Fruit fly (Drosophila melanogaster): Measurements from ENCODE around the gene CG14982.

Gene CG14982

dm6 chr3L:3977622-3978355 lies 35.3 kb downstream of the CG14982 start:
- TF ChIP-seq Hr96 (GFP tag; optimal IDR thresholded peaks at IDR 0.05) (no peak), pad (GFP tag; optimal IDR thresholded peaks at IDR 0.05) (no peak), tj (GFP tag; optimal IDR thresholded peaks at IDR 0.05) (no peak), CG7045 (GFP tag; optimal IDR thresholded peaks at IDR 0.05) (no peak), toe (GFP tag; optimal IDR thresholded peaks at IDR 0.05) (no peak), CG12768 (GFP tag; optimal IDR thresholded peaks at IDR 0.05) (no peak), CG14711 (tag; optimal IDR thresholded peaks at IDR 0.05) (no peak)

dm6 chr3L:3978762-3979516 lies 36.4 kb downstream of the CG14982 start:
- TF ChIP-seq CG5204 (GFP tag; optimal IDR thresholded peaks at IDR 0.05) (no peak), cic (GFP tag; optimal IDR thresholded peaks at IDR 0.05) (no peak), Hr96 (GFP tag; optimal IDR thresholded peaks at IDR 0.05) (no peak), Crg-1 (GFP tag; optimal IDR thresholded peaks at IDR 0.05) (no peak), CG12768 (GFP tag; optimal IDR thresholded peaks at IDR 0.05) (no peak), bab1 (GFP tag; optimal IDR thresholded peaks at IDR 0.05) (no peak), pad (GFP tag; optimal IDR thresholded peaks at IDR 0.05) (no peak), ovo (GFP tag; optimal IDR thresholded peaks at IDR 0.05) (no peak), CG1620 (GFP tag; optimal IDR thresholded peaks at IDR 0.05) (no peak), Mnt (GFP tag; optimal IDR thresholded peaks at IDR 0.05) (no peak), CG14711 (tag; optimal IDR thresholded peaks at IDR 0.05) (no peak), kay (GFP tag; ENCODE audit: borderline replicate concordance) (no peak), tj (GFP tag; optimal IDR thresholded peaks at IDR 0.05) (no peak), CG7045 (GFP tag; optimal IDR thresholded peaks at IDR 0.05) (no peak)

dm6 chr3L:3980027-3980426 lies 37.5 kb downstream of the CG14982 start:
- TF ChIP-seq Hr96 (GFP tag; optimal IDR thresholded peaks at IDR 0.05) (no peak), Clk (GFP tag; optimal IDR thresholded peaks at IDR 0.05) (no peak), CG11617 (GFP tag; optimal IDR thresholded peaks at IDR 0.05) (no peak), CG33017 (tag; optimal IDR thresholded peaks at IDR 0.05) (no peak), cic (GFP tag; optimal IDR thresholded peaks at IDR 0.05) (no peak), pad (GFP tag; optimal IDR thresholded peaks at IDR 0.05) (no peak), tj (GFP tag; optimal IDR thresholded peaks at IDR 0.05) (no peak), kay (GFP tag; ENCODE audit: borderline replicate concordance) (no peak), toe (GFP tag; optimal IDR thresholded peaks at IDR 0.05) (no peak), CG14711 (tag; optimal IDR thresholded peaks at IDR 0.05) (no peak), ovo (GFP tag; optimal IDR thresholded peaks at IDR 0.05) (no peak), Crg-1 (GFP tag; optimal IDR thresholded peaks at IDR 0.05) (no peak), CG7101 (tag; optimal IDR thresholded peaks at IDR 0.05) (no peak), bab1 (GFP tag; optimal IDR thresholded peaks at IDR 0.05) (no peak), CG1620 (GFP tag; optimal IDR thresholded peaks at IDR 0.05) (no peak), CG5204 (GFP tag; optimal IDR thresholded peaks at IDR 0.05) (no peak), Mnt (GFP tag; optimal IDR thresholded peaks at IDR 0.05) (no peak), CG12768 (GFP tag; optimal IDR thresholded peaks at IDR 0.05) (no peak), cnc (optimal IDR thresholded peaks at IDR 0.05) (no peak), CG7045 (GFP tag; optimal IDR thresholded peaks at IDR 0.05) (no peak)

dm6 chr3L:3983466-3983946 lies 41.0 kb downstream of the CG14982 start, which contains the start of gene scrt:
Gene scrt, plus strand, starts transcription at chr3L:3983896.
- TF ChIP-seq Crg-1 (GFP tag; optimal IDR thresholded peaks at IDR 0.05) (no peak), CG14711 (tag; optimal IDR thresholded peaks at IDR 0.05) (no peak), Hr96 (GFP tag; optimal IDR thresholded peaks at IDR 0.05) (peak; percentile 9), cic (GFP tag; optimal IDR thresholded peaks at IDR 0.05) (no peak), Mnt (GFP tag; optimal IDR thresholded peaks at IDR 0.05) (no peak), tj (GFP tag; optimal IDR thresholded peaks at IDR 0.05) (peak; percentile 16), CG11617 (GFP tag; optimal IDR thresholded peaks at IDR 0.05) (peak; percentile 10), CG7045 (GFP tag; optimal IDR thresholded peaks at IDR 0.05) (peak; percentile 48), pad (GFP tag; optimal IDR thresholded peaks at IDR 0.05) (peak; percentile 55), CG33017 (tag; optimal IDR thresholded peaks at IDR 0.05) (no peak), cnc (optimal IDR thresholded peaks at IDR 0.05) (no peak), bab1 (GFP tag; optimal IDR thresholded peaks at IDR 0.05) (no peak)

- TF ChIP-seq toe (GFP tag; optimal IDR thresholded peaks at IDR 0.05) (no peak), CG33017 (tag; optimal IDR thresholded peaks at IDR 0.05) (no peak), pad (GFP tag; optimal IDR thresholded peaks at IDR 0.05) (no peak), ovo (GFP tag; optimal IDR thresholded peaks at IDR 0.05) (no peak), tj (GFP tag; optimal IDR thresholded peaks at IDR 0.05) (no peak), CG12768 (GFP tag; optimal IDR thresholded peaks at IDR 0.05) (no peak), CG7045 (GFP tag; optimal IDR thresholded peaks at IDR 0.05) (no peak), cic (GFP tag; optimal IDR thresholded peaks at IDR 0.05) (no peak), Mnt (GFP tag; optimal IDR thresholded peaks at IDR 0.05) (no peak), Hr96 (GFP tag; optimal IDR thresholded peaks at IDR 0.05) (no peak), Clk (GFP tag; optimal IDR thresholded peaks at IDR 0.05) (no peak), CG14711 (tag; optimal IDR thresholded peaks at IDR 0.05) (no peak)
Observed at dm6 chr3L:3995554-3995953, 53.0 kb downstream of the CG14982 start.
